Fruit fly (Drosophila melanogaster): ENCODE data around the gene CG8260.

- TF ChIP-seq h (optimal IDR thresholded peaks at IDR 0.05) (no peak), psq (optimal IDR thresholded peaks at IDR 0.05) (no peak), Sin3A (optimal IDR thresholded peaks at IDR 0.05) (no peak)
Observed at dm6 chrX:15738890-15739550, 17.1 kb upstream of the CG8260 start, which contains the start of the genes CG11679 and CG8206.

Data from Kc167 (cell line).